Fruit fly (Drosophila melanogaster) whole organism, pupa: ENCODE data around the gene CG34279.

Experiments used
- CG10348 ChIP-seq: fragments of 200-800 bp; sonication (Bioruptor generic); IDR thresholded peaks from 2 replicates; pipeline ENCODE4 v1.3.6; 2022; ENCODE audit warnings: missing biosample characterization, missing genetic modification characterization
- CG12605 ChIP-seq: fragments of 200-800 bp; sonication (Bioruptor generic); IDR thresholded peaks from 2 replicates; pipeline ENCODE4 v1.3.6; 2022; ENCODE audit warnings: missing biosample characterization, missing genetic modification characterization
- CG13204 ChIP-seq: fragments of 200-800 bp; sonication (Bioruptor generic); optimal IDR thresholded peaks from 2 replicates; lab custom pipeline; 2018; ENCODE audit warnings: missing biosample characterization, mild to moderate bottlenecking, missing genetic modification characterization, moderate library complexity
- CG14655 ChIP-seq: fragments of 200-800 bp; sonication (Bioruptor generic); optimal IDR thresholded peaks from 3 replicates; lab custom pipeline; 2017; ENCODE audit warnings: mild to moderate bottlenecking, missing biosample characterization, missing genetic modification reagents, missing genetic modification characterization
- CG15710 ChIP-seq: fragments of 200-800 bp; sonication (Bioruptor generic); optimal IDR thresholded peaks from 2 replicates; lab custom pipeline; 2018; ENCODE audit warnings: missing biosample characterization, mild to moderate bottlenecking, missing genetic modification characterization, moderate library complexity
- CG17806 ChIP-seq: fragments of 200-800 bp; sonication (Bioruptor generic); optimal IDR thresholded peaks from 2 replicates; lab custom pipeline; 2018; ENCODE audit warnings: missing biosample characterization, mild to moderate bottlenecking, missing genetic modification characterization, moderate library complexity
- CG32121 ChIP-seq: fragments of 200-800 bp; sonication (Bioruptor generic); IDR thresholded peaks from 2 replicates; pipeline ENCODE4 v1.3.6; 2022; ENCODE audit warnings: missing biosample characterization, missing genetic modification characterization
- CG34367 ChIP-seq: fragments of 200-800 bp; sonication (Bioruptor generic); optimal IDR thresholded peaks from 2 replicates; lab custom pipeline; 2018; ENCODE audit warnings: missing biosample characterization, mild to moderate bottlenecking, missing genetic modification characterization
- CG4496 ChIP-seq: fragments of 200-800 bp; sonication (Bioruptor generic); IDR thresholded peaks from 3 replicates; pipeline ENCODE4 v1.3.6; 2022; ENCODE audit warnings: missing biosample characterization, missing genetic modification characterization
- CG8159 ChIP-seq: fragments of 200-800 bp; sonication (Bioruptor generic); optimal IDR thresholded peaks from 3 replicates; lab custom pipeline; 2018; ENCODE audit warnings: missing biosample characterization, mild to moderate bottlenecking, missing genetic modification characterization, moderate library complexity
- CG8301 ChIP-seq: fragments of 200-800 bp; sonication (Bioruptor generic); optimal IDR thresholded peaks from 2 replicates; lab custom pipeline; 2018; ENCODE audit warnings: missing biosample characterization, mild to moderate bottlenecking, missing genetic modification characterization
- CG9948 ChIP-seq: fragments of 200-800 bp; sonication (Bioruptor generic); optimal IDR thresholded peaks from 2 replicates; lab custom pipeline; 2018; ENCODE audit warnings: missing biosample characterization, mild to moderate bottlenecking, missing genetic modification characterization, moderate library complexity
- D1 ChIP-seq: fragments of 200-800 bp; sonication (Bioruptor generic); optimal IDR thresholded peaks from 2 replicates; lab custom pipeline; 2018; ENCODE audit warnings: missing biosample characterization, mild to moderate bottlenecking, missing genetic modification characterization, moderate library complexity
- EcR ChIP-seq: fragments of 200-800 bp; sonication (Bioruptor generic); optimal IDR thresholded peaks from 3 replicates; lab custom pipeline; 2019; ENCODE audit warnings: missing biosample characterization, missing genetic modification characterization, mild to moderate bottlenecking, moderate library complexity, missing genetic modification reagents
- Ets98B ChIP-seq: fragments of 200-800 bp; sonication (Bioruptor generic); IDR thresholded peaks from 2 replicates; pipeline ENCODE4 v1.3.6; 2022; ENCODE audit warnings: missing biosample characterization, missing genetic modification characterization
- Pif1A ChIP-seq: fragments of 200-800 bp; sonication (Bioruptor generic); optimal IDR thresholded peaks from 3 replicates; lab custom pipeline; 2016; ENCODE audit warnings: missing biosample characterization, missing genetic modification characterization
- Pif1B ChIP-seq: fragments of 200-800 bp; sonication (Bioruptor generic); optimal IDR thresholded peaks from 3 replicates; lab custom pipeline; 2016; ENCODE audit warnings: missing biosample characterization, missing genetic modification characterization
- Snoo ChIP-seq: fragments of 200-800 bp; sonication (Bioruptor generic); optimal IDR thresholded peaks from 3 replicates; lab custom pipeline; 2017; ENCODE audit warnings: missing biosample characterization, mild to moderate bottlenecking, missing genetic modification characterization, inconsistent platforms
- fd96Ca ChIP-seq: fragments of 200-800 bp; sonication (Bioruptor generic); IDR thresholded peaks from 3 replicates; pipeline ENCODE4 v1.3.6; 2022; ENCODE audit warnings: missing biosample characterization, missing genetic modification characterization
- gl ChIP-seq: fragments of 200-800 bp; sonication (Bioruptor generic); optimal IDR thresholded peaks from 2 replicates; lab custom pipeline; 2018; ENCODE audit warnings: missing biosample characterization, mild to moderate bottlenecking, missing genetic modification characterization
- rn ChIP-seq: fragments of 200-800 bp; sonication (Bioruptor generic); IDR thresholded peaks from 2 replicates; pipeline ENCODE4 v1.3.6; 2022; ENCODE audit warnings: missing biosample characterization, missing genetic modification characterization

The CG34279 gene

dm6 chr3R:17400675-17401118 is 2.4 kb downstream of the CG34279 start:
- TF ChIP-seq CG8159 (tag; lab: Kevin White, UChicago) (peak; percentile 78), CG17806 (peak; percentile 75), EcR (GFP tag; lab: Kevin White, UChicago) (no peak), D1 (tag; lab: Kevin White, UChicago) (peak; percentile 17), CG34367 (peak; percentile 27), CG8301 (tag; lab: Kevin White, UChicago) (peak; percentile 84), CG32121 (GFP tag; lab: Robert Waterston, UW) (peak; percentile 59), Pif1A (GFP tag; lab: Kevin White, UChicago) (peak; percentile 83), CG4496 (GFP tag; lab: Robert Waterston, UW) (peak; percentile 66; the same call in 1 of the 3 replicates), CG9948 (tag; lab: Kevin White, UChicago) (peak; percentile 69), fd96Ca (GFP tag; lab: Robert Waterston, UW) (no peak), CG10348 (GFP tag; lab: Robert Waterston, UW) (no peak), gl (tag; lab: Kevin White, UChicago) (peak; percentile 44), CG12605 (GFP tag; lab: Robert Waterston, UW) (peak; percentile 58), CG13204 (GFP tag; lab: Kevin White, UChicago) (no peak), Snoo (tag; lab: Kevin White, UChicago) (no peak), Pif1B (GFP tag; lab: Kevin White, UChicago) (peak; percentile 50), rn (GFP tag; lab: Robert Waterston, UW) (no peak), Ets98B (GFP tag; lab: Robert Waterston, UW) (peak; percentile 36; the same call in 1 of the 2 replicates), CG14655 (peak; percentile 83), CG15710 (tag; lab: Kevin White, UChicago) (peak; percentile 48)
- TF ChIP-seq, all 21 proteins: peak for 15

DNA sequence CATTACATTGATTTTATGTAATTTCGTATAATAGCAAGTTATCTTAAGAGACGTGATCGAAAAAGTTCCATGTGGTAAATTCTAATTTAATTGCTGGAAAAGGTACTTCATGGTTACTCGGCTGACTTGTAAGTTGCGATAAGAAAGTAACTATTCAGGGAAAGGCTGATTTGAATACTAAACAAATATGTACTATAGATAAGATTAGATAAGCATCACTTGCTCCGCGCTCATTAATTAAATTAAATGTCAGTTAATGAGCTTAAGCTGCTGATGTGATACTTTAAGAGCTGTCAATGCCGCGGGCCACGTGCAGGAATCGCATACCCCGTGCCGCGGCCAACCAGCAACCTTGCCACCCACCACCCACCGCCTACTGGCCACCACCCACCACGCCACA is 3.0 kb downstream of the CG34279 start:
- TF ChIP-seq Snoo (tag; lab: Kevin White, UChicago) (no peak), CG8301 (tag; lab: Kevin White, UChicago) (no peak), CG17806 (no peak), CG12605 (GFP tag; lab: Robert Waterston, UW) (no peak), CG13204 (GFP tag; lab: Kevin White, UChicago) (no peak), CG10348 (GFP tag; lab: Robert Waterston, UW) (no peak), Pif1A (GFP tag; lab: Kevin White, UChicago) (no peak), CG32121 (GFP tag; lab: Robert Waterston, UW) (no peak), Pif1B (GFP tag; lab: Kevin White, UChicago) (no peak), EcR (GFP tag; lab: Kevin White, UChicago) (no peak), rn (GFP tag; lab: Robert Waterston, UW) (no peak), CG8159 (tag; lab: Kevin White, UChicago) (no peak), CG9948 (tag; lab: Kevin White, UChicago) (no peak), CG15710 (tag; lab: Kevin White, UChicago) (no peak), CG34367 (no peak), fd96Ca (GFP tag; lab: Robert Waterston, UW) (no peak), CG14655 (no peak), gl (tag; lab: Kevin White, UChicago) (no peak), D1 (tag; lab: Kevin White, UChicago) (no peak), Ets98B (GFP tag; lab: Robert Waterston, UW) (no peak)

DNA sequence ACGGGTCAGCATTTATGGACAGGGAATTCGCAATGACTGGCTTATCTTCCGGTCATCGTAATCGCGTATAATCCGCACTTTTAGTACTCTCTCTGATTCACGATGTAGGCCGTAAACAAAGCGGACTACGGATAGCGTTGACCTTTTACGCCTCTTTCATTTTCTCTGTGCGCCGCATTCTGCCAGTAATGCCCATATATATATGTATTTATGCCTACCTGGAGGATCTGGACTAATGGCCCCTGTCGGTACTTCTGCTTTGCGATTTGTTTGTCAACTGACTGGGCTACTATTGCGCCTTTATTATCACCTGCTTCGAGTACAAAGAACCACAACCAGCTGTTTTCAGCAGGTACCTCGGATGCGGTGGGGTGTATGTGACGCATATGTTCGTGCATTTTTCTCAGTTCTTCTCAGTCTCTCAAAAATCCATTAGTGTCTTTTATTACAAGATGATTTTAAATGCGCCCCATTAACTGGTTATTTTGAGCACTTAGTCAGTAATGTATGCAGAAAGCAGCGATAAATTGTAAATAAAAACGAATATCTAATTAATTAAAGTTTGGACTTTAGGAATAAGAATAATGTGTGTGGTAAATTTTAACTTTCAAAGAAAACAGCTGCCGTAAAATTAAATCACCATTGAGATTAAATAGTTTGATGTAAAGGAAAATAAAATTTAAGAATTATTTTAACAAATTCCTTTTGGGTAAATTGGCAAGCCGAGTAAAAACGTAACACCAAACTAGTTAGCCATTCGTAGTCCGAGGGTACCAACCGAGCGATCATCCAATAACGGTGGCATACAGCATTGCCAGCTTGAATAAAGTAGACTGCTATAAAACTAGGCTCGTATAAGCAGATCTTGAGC is 8.5 kb downstream of the CG34279 start, which contains the start of gene CREG:
Gene CREG (minus strand): TSS at position 323 of the 871 bp plus-strand sequence.
- TF ChIP-seq CG13204 (GFP tag; lab: Kevin White, UChicago), result no peak
- TF ChIP-seq Pif1A (GFP tag; lab: Kevin White, UChicago), result peak; percentile 32
- 0 out of 2 replicates have a peak, but pooled peaks have one; percentile 24 for TF ChIP-seq Ets98B (GFP tag; lab: Robert Waterston, UW)
- TF ChIP-seq CG9948 (tag; lab: Kevin White, UChicago), result peak; percentile 11
- TF ChIP-seq CG32121 (GFP tag; lab: Robert Waterston, UW), result no peak
- TF ChIP-seq Pif1B (GFP tag; lab: Kevin White, UChicago), result peak; percentile 18
- peak; percentile 23 for TF ChIP-seq CG15710 (tag; lab: Kevin White, UChicago)
- no peak for TF ChIP-seq gl (tag; lab: Kevin White, UChicago)
- TF ChIP-seq CG4496 (GFP tag; lab: Robert Waterston, UW), result no peak
- peak; percentile 38 for TF ChIP-seq CG8301 (tag; lab: Kevin White, UChicago)
- peak; percentile 85 for TF ChIP-seq EcR (GFP tag; lab: Kevin White, UChicago)
- peak; percentile 46 for TF ChIP-seq Snoo (tag; lab: Kevin White, UChicago)
- TF ChIP-seq CG12605 (GFP tag; lab: Robert Waterston, UW), result 0 out of 2 replicates have a peak, but pooled peaks have one; percentile 7
- TF ChIP-seq CG34367, result no peak
- no peak for TF ChIP-seq fd96Ca (GFP tag; lab: Robert Waterston, UW)
- peak; percentile 53 for TF ChIP-seq CG14655
- no peak for TF ChIP-seq CG10348 (GFP tag; lab: Robert Waterston, UW)
- TF ChIP-seq D1 (tag; lab: Kevin White, UChicago), result peak; percentile 24
- peak; percentile 41 for TF ChIP-seq CG8159 (tag; lab: Kevin White, UChicago)
- no peak for TF ChIP-seq CG17806
- TF ChIP-seq rn (GFP tag; lab: Robert Waterston, UW), result no peak

DNA sequence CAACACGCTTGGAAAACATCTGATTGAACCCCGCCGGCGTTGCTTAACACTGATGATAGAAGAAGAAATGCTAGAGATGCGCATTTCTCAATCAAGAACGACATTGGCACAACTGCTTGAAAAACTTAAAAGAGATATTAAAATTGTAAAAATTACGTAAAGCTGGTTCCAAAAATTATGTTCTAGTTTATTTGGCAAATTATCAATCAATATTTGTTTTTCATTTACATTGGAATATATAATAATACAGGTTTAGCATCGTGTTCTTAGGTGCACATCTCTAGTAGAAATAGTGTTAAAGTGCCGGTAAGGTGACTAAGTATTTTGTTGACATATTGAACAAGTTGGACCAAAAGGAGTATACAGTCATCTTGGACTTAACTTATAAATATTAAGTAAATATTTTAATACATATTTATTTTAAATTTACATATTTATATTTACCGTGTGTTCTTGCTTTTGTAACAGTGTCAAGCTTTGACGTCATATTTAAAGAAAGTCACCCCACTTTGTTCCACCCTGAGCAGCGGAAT is 11.7 kb downstream of the CG34279 start, which contains the start of the genes Brf and sds22:
Gene Brf (minus strand): TSS at position 25 of the 533 bp plus-strand sequence.
Gene sds22 (plus strand): TSS at position 282 of the 533 bp plus-strand sequence.
- peak; percentile 92 for TF ChIP-seq Pif1A (GFP tag; lab: Kevin White, UChicago)
- peak; percentile 89 for TF ChIP-seq Snoo (tag; lab: Kevin White, UChicago)
- TF ChIP-seq CG15710 (tag; lab: Kevin White, UChicago), result peak; percentile 94
- peak; percentile 88 for TF ChIP-seq D1 (tag; lab: Kevin White, UChicago)
- TF ChIP-seq CG9948 (tag; lab: Kevin White, UChicago), result peak; percentile 91
- TF ChIP-seq CG8301 (tag; lab: Kevin White, UChicago), result peak; percentile 88
- peak; percentile 55 for TF ChIP-seq CG13204 (GFP tag; lab: Kevin White, UChicago)
- TF ChIP-seq CG34367, result peak; percentile 91
- TF ChIP-seq Pif1B (GFP tag; lab: Kevin White, UChicago), result peak; percentile 91
- peak; percentile 77 for TF ChIP-seq fd96Ca (GFP tag; lab: Robert Waterston, UW)
- peak; percentile 62 for TF ChIP-seq CG10348 (GFP tag; lab: Robert Waterston, UW)
- TF ChIP-seq CG4496 (GFP tag; lab: Robert Waterston, UW), result peak; percentile 93
- TF ChIP-seq CG32121 (GFP tag; lab: Robert Waterston, UW), result peak; percentile 89
- TF ChIP-seq CG12605 (GFP tag; lab: Robert Waterston, UW), result peak; percentile 76; the same call in 1 of the 2 replicates
- peak; percentile 93 for TF ChIP-seq CG14655
- peak; percentile 2 for TF ChIP-seq EcR (GFP tag; lab: Kevin White, UChicago)
- TF ChIP-seq Ets98B (GFP tag; lab: Robert Waterston, UW), result peak; percentile 91
- TF ChIP-seq rn (GFP tag; lab: Robert Waterston, UW), result peak; percentile 86; the same call in 1 of the 2 replicates
- TF ChIP-seq CG17806, result peak; percentile 94
- TF ChIP-seq CG8159 (tag; lab: Kevin White, UChicago), result peak; percentile 95
- TF ChIP-seq gl (tag; lab: Kevin White, UChicago), result peak; percentile 75
